Fruit fly (Drosophila melanogaster): ENCODE data around the gene Brf.
A peak's percentile ranks its signal among the peaks of the same experiment; 100 is the strongest.

Gene Brf

DNA sequence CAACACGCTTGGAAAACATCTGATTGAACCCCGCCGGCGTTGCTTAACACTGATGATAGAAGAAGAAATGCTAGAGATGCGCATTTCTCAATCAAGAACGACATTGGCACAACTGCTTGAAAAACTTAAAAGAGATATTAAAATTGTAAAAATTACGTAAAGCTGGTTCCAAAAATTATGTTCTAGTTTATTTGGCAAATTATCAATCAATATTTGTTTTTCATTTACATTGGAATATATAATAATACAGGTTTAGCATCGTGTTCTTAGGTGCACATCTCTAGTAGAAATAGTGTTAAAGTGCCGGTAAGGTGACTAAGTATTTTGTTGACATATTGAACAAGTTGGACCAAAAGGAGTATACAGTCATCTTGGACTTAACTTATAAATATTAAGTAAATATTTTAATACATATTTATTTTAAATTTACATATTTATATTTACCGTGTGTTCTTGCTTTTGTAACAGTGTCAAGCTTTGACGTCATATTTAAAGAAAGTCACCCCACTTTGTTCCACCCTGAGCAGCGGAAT lies at the start of gene Brf, which contains the start of gene sds22:
Gene Brf, minus strand, starts transcription at position 25 of the 533 bp plus-strand sequence.
Gene sds22, plus strand, starts transcription at position 282 of the 533 bp plus-strand sequence.
- peak; percentile 97 for TF ChIP-seq noc (tag; optimal IDR thresholded peaks at IDR 0.05)

- no peak for TF ChIP-seq noc (tag; optimal IDR thresholded peaks at IDR 0.05)
Observed at dm6 chr3R:17440628-17441027, 49.5 kb upstream of the Brf start, which contains the start of gene CG14331. Gene CG14331 (minus strand): TSS chr3R:17440728.

- TF ChIP-seq noc (tag; optimal IDR thresholded peaks at IDR 0.05): no peak
Observed at dm6 chr3R:17434330-17434729, 43.2 kb upstream of the Brf start, which contains the start of gene CG44090. Gene CG44090 (minus strand): TSS chr3R:17434430.

- TF ChIP-seq noc (tag; optimal IDR thresholded peaks at IDR 0.05): no peak
Observed at dm6 chr3R:17433117-17433516, 42.0 kb upstream of the Brf start.

DNA sequence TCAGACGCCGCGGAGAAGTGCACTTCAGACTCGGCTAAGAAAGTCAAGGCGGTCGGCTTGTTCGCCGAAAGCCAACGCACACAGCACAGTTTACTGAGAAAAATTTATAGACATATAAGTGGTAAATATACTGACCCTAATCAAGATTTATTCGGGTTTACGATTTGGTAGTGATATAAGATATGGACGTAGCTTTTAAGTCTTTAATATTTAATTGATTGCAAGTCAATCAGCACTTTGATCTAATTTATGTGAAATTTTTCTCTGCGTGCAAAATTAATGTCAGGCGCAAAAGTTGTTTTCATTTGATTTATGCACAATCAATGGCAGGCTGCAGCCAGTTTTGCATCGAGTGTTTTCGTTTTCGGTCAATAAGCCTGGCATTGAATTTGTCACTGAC lies 39.3 kb upstream of the Brf start:
- TF ChIP-seq noc (tag; optimal IDR thresholded peaks at IDR 0.05): no peak

DNA sequence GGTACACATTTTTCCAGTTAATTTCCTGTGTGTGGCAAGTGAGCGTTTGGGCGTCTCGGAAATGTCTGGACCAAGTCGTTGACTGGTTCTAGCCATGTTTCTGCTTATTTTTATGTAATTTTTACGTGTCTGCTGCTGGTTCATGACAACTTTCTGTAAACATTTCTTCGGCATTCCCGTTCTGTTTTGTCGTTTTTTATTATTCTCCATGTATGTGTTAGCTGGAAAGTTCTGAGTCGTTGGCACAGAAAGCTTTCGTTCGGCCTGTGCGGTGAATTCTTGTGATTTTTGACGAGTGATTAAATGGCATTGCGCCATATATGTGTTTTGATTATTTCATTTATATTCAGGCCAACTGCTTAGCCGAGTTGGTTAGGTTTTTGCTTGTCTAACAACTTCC lies 35.1 kb upstream of the Brf start:
- no peak for TF ChIP-seq noc (tag; optimal IDR thresholded peaks at IDR 0.05)

- TF ChIP-seq noc (tag; optimal IDR thresholded peaks at IDR 0.05): no peak
Observed at dm6 chr3R:17425417-17425915, 34.3 kb upstream of the Brf start, which contains the start of gene cysu. Gene cysu (plus strand): TSS chr3R:17425768.

DNA sequence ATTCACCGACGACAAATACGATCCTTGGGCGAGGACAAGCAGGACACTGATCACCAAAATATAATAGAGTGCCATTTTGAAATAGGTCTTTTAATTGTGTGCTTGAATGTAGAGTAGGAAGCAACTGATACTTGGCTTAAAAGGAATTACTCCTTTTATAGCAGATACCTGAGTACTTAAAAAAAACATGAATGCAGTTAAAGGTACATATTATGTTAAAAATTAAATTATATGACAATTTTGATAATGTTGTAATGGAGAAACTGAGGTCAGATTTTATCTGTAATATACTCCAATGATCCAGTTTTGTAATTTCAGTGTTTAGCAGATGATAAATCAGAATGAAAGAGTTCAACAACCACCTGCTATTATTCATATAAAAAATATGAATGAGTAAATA lies 31.0 kb upstream of the Brf start, which contains the start of gene CG14332:
Gene CG14332, minus strand, starts transcription at position 101 of the 400 bp plus-strand sequence.
- no peak for TF ChIP-seq noc (tag; optimal IDR thresholded peaks at IDR 0.05)

dm6 chr3R:17420338-17420737 lies 29.2 kb upstream of the Brf start, which contains the start of gene CG42835:
Gene CG42835 (plus strand): TSS chr3R:17420638.
- no peak for TF ChIP-seq noc (tag; optimal IDR thresholded peaks at IDR 0.05)

DNA sequence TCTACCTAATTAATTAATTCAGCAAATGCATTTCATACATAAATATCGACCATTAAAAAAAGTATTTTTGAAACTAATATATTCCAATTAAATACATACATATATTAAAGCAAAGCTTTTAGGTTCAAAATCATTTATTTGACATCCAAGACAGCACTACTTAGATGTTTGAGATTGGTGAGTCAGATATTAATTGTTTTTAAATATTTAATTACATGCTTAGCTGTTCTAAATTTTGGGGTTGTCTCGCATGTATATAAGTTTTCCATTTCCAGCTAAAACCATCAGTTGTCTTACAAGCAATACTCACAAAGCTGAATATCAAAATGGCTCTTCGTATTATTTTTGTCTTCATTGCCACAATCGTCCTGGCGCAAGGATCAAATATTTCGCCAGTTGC lies 27.3 kb upstream of the Brf start, which contains the start of gene CG42834:
Gene CG42834, plus strand, starts transcription at position 301 of the 400 bp plus-strand sequence.
- TF ChIP-seq noc (tag; optimal IDR thresholded peaks at IDR 0.05): no peak

DNA sequence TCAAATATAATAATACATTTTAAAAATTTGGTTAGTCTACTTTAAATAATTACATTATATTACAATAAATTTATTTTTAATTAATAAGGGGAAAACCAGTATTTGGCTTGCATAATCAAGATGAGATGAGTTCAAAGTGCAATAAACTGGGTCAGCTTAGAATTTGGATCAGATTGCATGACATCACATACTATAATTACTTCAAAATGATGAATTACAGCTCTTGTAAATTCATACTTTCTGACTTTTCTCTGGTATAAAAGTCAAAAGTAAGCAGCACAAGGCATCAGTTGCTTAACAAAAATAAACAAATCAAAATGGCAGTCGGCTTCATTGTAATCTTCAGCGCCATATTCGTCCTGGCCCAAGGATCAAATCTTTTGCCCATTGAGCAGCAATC lies 26.0 kb upstream of the Brf start, which contains the start of gene CG33333:
Gene CG33333, plus strand, starts transcription at position 301 of the 400 bp plus-strand sequence.
- no peak for TF ChIP-seq noc (tag; optimal IDR thresholded peaks at IDR 0.05)

DNA sequence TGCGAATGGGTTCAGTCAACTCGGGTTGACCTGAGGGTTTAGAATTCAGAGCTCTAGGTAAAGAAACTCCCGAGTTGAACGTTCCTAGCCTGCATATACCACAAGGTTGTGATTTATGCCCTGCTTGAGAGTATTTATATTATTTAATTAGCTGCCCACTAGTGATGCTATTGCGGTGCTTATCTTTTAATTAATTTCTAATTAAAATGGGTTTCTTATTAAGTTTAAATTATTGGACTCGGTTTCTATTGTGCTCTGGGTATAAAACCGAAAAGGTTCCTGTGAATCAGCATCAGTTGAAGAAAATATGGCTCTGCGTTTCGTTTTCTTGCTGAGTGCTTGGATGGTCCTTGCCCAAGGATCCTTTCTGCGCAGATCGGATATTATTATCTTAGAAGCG lies 24.3 kb upstream of the Brf start, which contains the start of gene CG5866:
Gene CG5866, plus strand, starts transcription at position 301 of the 400 bp plus-strand sequence.
- TF ChIP-seq noc (tag; optimal IDR thresholded peaks at IDR 0.05): no peak

DNA sequence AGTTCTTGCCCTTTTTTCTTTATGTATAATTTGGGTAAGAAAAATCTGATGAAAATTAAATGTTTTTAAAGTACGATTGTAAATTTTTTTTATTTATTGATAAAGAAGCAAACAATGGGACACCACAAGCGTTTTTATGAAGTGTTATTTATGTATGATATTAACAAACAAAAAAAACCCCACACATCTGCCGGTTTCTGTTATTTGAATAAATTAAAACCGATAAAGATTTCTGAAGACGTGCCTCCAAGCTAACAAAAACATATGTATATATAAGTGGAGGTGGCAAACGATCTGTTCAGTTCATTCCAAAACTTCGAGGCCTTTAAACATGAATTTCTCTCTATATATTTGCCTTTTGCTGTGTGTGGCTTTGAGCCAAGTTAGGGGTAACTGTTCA lies 22.5 kb upstream of the Brf start, which contains the start of gene CG42822:
Gene CG42822, plus strand, starts transcription at position 301 of the 400 bp plus-strand sequence.
- no peak for TF ChIP-seq noc (tag; optimal IDR thresholded peaks at IDR 0.05)

dm6 chr3R:17412458-17413127 lies 21.5 kb upstream of the Brf start, which contains the start of gene CG42821:
Gene CG42821 (plus strand): TSS chr3R:17413077.
- no peak for TF ChIP-seq noc (tag; optimal IDR thresholded peaks at IDR 0.05)

DNA sequence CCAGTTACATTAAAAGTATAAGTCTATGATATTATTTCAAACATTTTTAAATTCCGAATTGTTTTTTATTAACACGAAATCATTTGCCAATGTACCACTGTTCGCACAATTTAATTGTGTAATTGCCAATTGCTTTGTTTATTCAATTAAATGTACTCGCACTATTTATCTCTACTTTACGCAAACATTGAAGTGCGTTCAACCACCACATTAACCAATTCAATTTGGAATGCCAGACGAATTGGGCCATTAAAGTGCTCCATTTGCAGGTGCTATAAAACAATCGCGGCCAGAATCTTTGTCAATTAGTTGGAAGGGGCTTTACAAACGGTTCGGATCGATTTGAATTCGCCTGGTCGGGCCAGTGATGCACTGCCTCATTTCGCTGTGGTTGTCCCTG lies 19.7 kb upstream of the Brf start, which contains the start of gene CG5863:
Gene CG5863, plus strand, starts transcription at position 301 of the 400 bp plus-strand sequence.
- no peak for TF ChIP-seq noc (tag; optimal IDR thresholded peaks at IDR 0.05)

DNA sequence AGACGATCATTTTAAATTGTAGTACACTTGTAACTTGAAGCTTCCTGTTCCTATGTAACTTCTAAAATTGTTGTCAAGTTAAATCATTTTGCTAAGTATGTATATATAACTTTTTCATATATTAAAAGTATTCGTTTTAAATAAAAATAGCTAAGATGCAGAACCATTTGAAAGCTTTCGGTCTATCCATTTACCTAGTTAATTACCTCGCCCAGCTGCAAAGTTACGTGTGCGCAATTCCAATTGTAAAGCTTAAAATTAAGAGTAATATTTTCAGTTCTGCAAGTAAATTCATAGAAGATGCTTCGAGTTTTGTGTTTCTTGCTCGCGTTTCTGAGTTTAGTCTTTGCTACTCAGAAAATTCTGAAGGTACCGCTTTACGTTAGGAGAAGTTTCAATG lies 18.2 kb upstream of the Brf start, which contains the start of gene CG5860:
Gene CG5860, plus strand, starts transcription at position 301 of the 400 bp plus-strand sequence.
- TF ChIP-seq noc (tag; optimal IDR thresholded peaks at IDR 0.05): no peak
